Fruit fly (Drosophila melanogaster) whole organism, embryonic: ENCODE measurements around the gene CG13898.

ENCODE experiments used
- Atf3 ChIP-seq: fragments of 200-800 bp; sonication (Bioruptor generic); optimal IDR thresholded peaks from 3 replicates; lab custom pipeline; 2016; ENCODE audit warnings: missing biosample characterization, missing genetic modification characterization
- CG10147 ChIP-seq: fragments of 200-800 bp; sonication (Bioruptor generic); optimal IDR thresholded peaks from 2 replicates; lab custom pipeline; 2019; ENCODE audit warnings: missing biosample characterization, mild to moderate bottlenecking, missing genetic modification characterization, moderate library complexity
- CG10979 ChIP-seq: fragments of 200-800 bp; sonication (Bioruptor generic); optimal IDR thresholded peaks from 2 replicates; lab custom pipeline; 2018; ENCODE audit warnings: missing biosample characterization, mild to moderate bottlenecking, missing genetic modification characterization, moderate library complexity
- CG11696 ChIP-seq: fragments of 200-800 bp; sonication (Bioruptor generic); IDR thresholded peaks from 2 replicates; pipeline ENCODE4 v1.3.6; 2022; ENCODE audit warnings: missing biosample characterization, missing genetic modification characterization
- CG12744 ChIP-seq: fragments of 200-800 bp; sonication (Bioruptor generic); optimal IDR thresholded peaks from 2 replicates; lab custom pipeline; 2016; ENCODE audit warnings: missing biosample characterization, missing genetic modification characterization
- CG12942 ChIP-seq: fragments of 200-800 bp; sonication (Bioruptor generic); optimal IDR thresholded peaks from 3 replicates; lab custom pipeline; 2016; ENCODE audit warnings: missing biosample characterization, missing genetic modification characterization
- CG14441 ChIP-seq: fragments of 200-800 bp; sonication (Bioruptor generic); IDR thresholded peaks from 2 replicates; pipeline ENCODE4 v1.3.6; 2022; ENCODE audit warnings: missing biosample characterization, missing genetic modification characterization
- CG30020 ChIP-seq: fragments of 200-800 bp; optimal IDR thresholded peaks from 2 replicates; lab custom pipeline; 2019; ENCODE audit warnings: missing biosample characterization, mild to moderate bottlenecking, missing genetic modification characterization, moderate library complexity
- CG32772 ChIP-seq: fragments of 200-800 bp; sonication (Bioruptor generic); IDR thresholded peaks from 2 replicates; pipeline ENCODE4 v1.3.6; 2022; ENCODE audit warnings: missing biosample characterization, missing genetic modification characterization
- CG33213 ChIP-seq: fragments of 200-800 bp; sonication (Bioruptor generic); optimal IDR thresholded peaks from 3 replicates; lab custom pipeline; 2016; ENCODE audit warnings: missing biosample characterization, missing genetic modification characterization
- CG4328 ChIP-seq: fragments of 200-800 bp; sonication (Bioruptor generic); optimal IDR thresholded peaks from 3 replicates; lab custom pipeline; 2017; ENCODE audit warnings: missing biosample characterization, missing genetic modification reagents, missing genetic modification characterization
- CG4424 ChIP-seq: fragments of 200-800 bp; sonication (Bioruptor generic); optimal IDR thresholded peaks from 3 replicates; lab custom pipeline; 2016; ENCODE audit warnings: missing biosample characterization, missing genetic modification characterization
- CG4617 ChIP-seq: fragments of 200-800 bp; sonication (Bioruptor generic); optimal IDR thresholded peaks from 3 replicates; lab custom pipeline; 2016; ENCODE audit warnings: missing biosample characterization, missing genetic modification characterization, borderline replicate concordance
- CG7271 ChIP-seq: fragments of 200-800 bp; sonication (Bioruptor generic); optimal IDR thresholded peaks from 2 replicates; lab custom pipeline; 2018; ENCODE audit warnings: missing biosample characterization, mild to moderate bottlenecking, missing genetic modification characterization, moderate library complexity
- CG7745 ChIP-seq: fragments of 200-800 bp; sonication (Bioruptor generic); optimal IDR thresholded peaks from 2 replicates; lab custom pipeline; 2018; ENCODE audit warnings: missing biosample characterization, mild to moderate bottlenecking, missing genetic modification characterization, moderate library complexity
- CG9797 ChIP-seq: fragments of 200-800 bp; sonication (Bioruptor generic); optimal IDR thresholded peaks from 3 replicates; lab custom pipeline; 2018; ENCODE audit warnings: missing biosample characterization, mild to moderate bottlenecking, missing genetic modification characterization
- CrebB ChIP-seq: fragments of 200-800 bp; sonication (Bioruptor generic); optimal IDR thresholded peaks from 3 replicates; lab custom pipeline; 2018; ENCODE audit warnings: missing biosample characterization, mild to moderate bottlenecking, missing genetic modification characterization
- D19B ChIP-seq: fragments of 200-800 bp; sonication (Bioruptor generic); optimal IDR thresholded peaks from 2 replicates; lab custom pipeline; 2017; ENCODE audit warnings: missing biosample characterization, mild to moderate bottlenecking, missing genetic modification characterization
- Dad ChIP-seq: fragments of 200-800 bp; sonication (Bioruptor generic); optimal IDR thresholded peaks from 3 replicates; lab custom pipeline; 2016; ENCODE audit warnings: missing biosample characterization, missing genetic modification characterization
- Elba2 ChIP-seq: fragments of 200-800 bp; sonication (Bioruptor generic); optimal IDR thresholded peaks from 3 replicates; lab custom pipeline; 2016; ENCODE audit warnings: missing biosample characterization, missing genetic modification characterization
- H15 ChIP-seq: fragments of 200-800 bp; sonication (Bioruptor generic); IDR thresholded peaks from 3 replicates; pipeline ENCODE4 v1.3.6; 2022; ENCODE audit warnings: missing biosample characterization, missing genetic modification characterization
- Hmx ChIP-seq: fragments of 200-800 bp; sonication (Bioruptor generic); optimal IDR thresholded peaks from 2 replicates; lab custom pipeline; 2016; ENCODE audit warnings: missing biosample characterization, missing genetic modification characterization
- Hr39 ChIP-seq: fragments of >200 bp; optimal IDR thresholded peaks from 2 replicates; lab custom pipeline; 2017
- Med ChIP-seq: fragments of 200-800 bp; sonication (Bioruptor generic); peaks from one replicate; lab custom pipeline; 2016; ENCODE audit warnings: missing biosample characterization, missing genetic modification characterization, mild to moderate bottlenecking, inconsistent platforms, moderate library complexity
- Meics ChIP-seq: fragments of 200-800 bp; sonication (Bioruptor generic); optimal IDR thresholded peaks from 2 replicates; lab custom pipeline; 2017; ENCODE audit warnings: missing biosample characterization, mild to moderate bottlenecking, missing genetic modification characterization
- Mrtf ChIP-seq: fragments of 200-800 bp; sonication (Bioruptor generic); IDR thresholded peaks from 3 replicates; pipeline ENCODE4 v1.3.6; 2022; ENCODE audit warnings: missing biosample characterization, missing genetic modification characterization
- Sry-δ ChIP-seq: fragments of 200-800 bp; sonication (Bioruptor generic); optimal IDR thresholded peaks from 2 replicates; lab custom pipeline; 2016; ENCODE audit warnings: missing biosample characterization, missing genetic modification characterization
- bowl ChIP-seq: fragments of 200-800 bp; sonication (Bioruptor generic); IDR thresholded peaks from 2 replicates; pipeline ENCODE4 v1.3.6; 2022; ENCODE audit warnings: missing biosample characterization, missing genetic modification characterization
- danr ChIP-seq: fragments of 200-800 bp; sonication (Bioruptor generic); IDR thresholded peaks from 2 replicates; pipeline ENCODE4 v1.3.6; 2022; ENCODE audit warnings: missing biosample characterization, missing genetic modification characterization
- dimm ChIP-seq: fragments of 200-800 bp; sonication (Bioruptor generic); IDR thresholded peaks from 2 replicates; pipeline ENCODE4 v1.3.6; 2022; ENCODE audit warnings: missing biosample characterization, missing genetic modification characterization
- dmrt11E ChIP-seq: fragments of 200-800 bp; sonication (Bioruptor generic); optimal IDR thresholded peaks from 3 replicates; lab custom pipeline; 2018; ENCODE audit warnings: missing biosample characterization, mild to moderate bottlenecking, missing genetic modification characterization, moderate library complexity
- ewg ChIP-seq: fragments of 200-800 bp; sonication (Bioruptor generic); optimal IDR thresholded peaks from 3 replicates; lab custom pipeline; 2017; ENCODE audit warnings: mild to moderate bottlenecking, missing biosample characterization, missing genetic modification reagents, missing genetic modification characterization
- fd102C ChIP-seq: fragments of 200-800 bp; sonication (Bioruptor generic); optimal IDR thresholded peaks from 2 replicates; lab custom pipeline; 2018; ENCODE audit warnings: missing biosample characterization, mild to moderate bottlenecking, missing genetic modification characterization, moderate library complexity
- gfzf ChIP-seq: fragments of 200-800 bp; sonication (Bioruptor generic); optimal IDR thresholded peaks from 2 replicates; lab custom pipeline; 2016; ENCODE audit warnings: missing biosample characterization, mild to moderate bottlenecking, missing genetic modification characterization, moderate library complexity
- gt ChIP-seq: fragments of 200-800 bp; sonication (Bioruptor generic); IDR thresholded peaks from 2 replicates; pipeline ENCODE4 v1.3.6; 2022; ENCODE audit warnings: missing biosample characterization, missing genetic modification characterization
- inv ChIP-seq: fragments of 200-800 bp; sonication (Bioruptor generic); IDR thresholded peaks from 2 replicates; pipeline ENCODE4 v1.3.6; 2022; ENCODE audit warnings: missing biosample characterization, missing genetic modification characterization; ENCODE audit not compliant: partially characterized antibody
- lilli ChIP-seq: fragments of 200-800 bp; sonication (Bioruptor generic); optimal IDR thresholded peaks from 3 replicates; lab custom pipeline; 2016; ENCODE audit warnings: missing biosample characterization, missing genetic modification characterization
- maf-S ChIP-seq: fragments of 200-800 bp; sonication (Bioruptor generic); optimal IDR thresholded peaks from 2 replicates; lab custom pipeline; 2016; ENCODE audit warnings: missing biosample characterization, missing genetic modification characterization
- pzg ChIP-seq: fragments of 200-800 bp; sonication (Bioruptor generic); optimal IDR thresholded peaks from 3 replicates; lab custom pipeline; 2018; ENCODE audit warnings: missing biosample characterization, mild to moderate bottlenecking, missing genetic modification characterization, moderate library complexity
- row ChIP-seq: fragments of 200-800 bp; sonication (Bioruptor generic); IDR thresholded peaks from 3 replicates; pipeline ENCODE4 v1.3.6; 2022; ENCODE audit warnings: missing biosample characterization, missing genetic modification characterization
- slou ChIP-seq: fragments of 200-800 bp; sonication (Bioruptor generic); optimal IDR thresholded peaks from 3 replicates; lab custom pipeline; 2016; ENCODE audit warnings: missing biosample characterization, missing genetic modification characterization
- stwl ChIP-seq: fragments of 200-800 bp; sonication (Bioruptor generic); optimal IDR thresholded peaks from 3 replicates; lab custom pipeline; 2018; ENCODE audit warnings: missing biosample characterization, mild to moderate bottlenecking, missing genetic modification characterization, moderate library complexity
- tgo ChIP-seq: fragments of 200-800 bp; sonication (Bioruptor generic); IDR thresholded peaks from 3 replicates; pipeline ENCODE4 v1.3.6; 2022; ENCODE audit warnings: missing biosample characterization, missing genetic modification characterization
- toy ChIP-seq: fragments of 200-800 bp; sonication (Bioruptor generic); IDR thresholded peaks from 2 replicates; pipeline ENCODE4 v1.3.6; 2022; ENCODE audit warnings: missing biosample characterization, missing genetic modification characterization
- tup ChIP-seq: fragments of 200-800 bp; sonication (Bioruptor generic); optimal IDR thresholded peaks from 2 replicates; lab custom pipeline; 2016; ENCODE audit warnings: missing biosample characterization, mild to moderate bottlenecking, missing genetic modification characterization, moderate library complexity
- tx ChIP-seq: fragments of 200-800 bp; sonication (Bioruptor generic); optimal IDR thresholded peaks from 2 replicates; lab custom pipeline; 2016; ENCODE audit warnings: missing biosample characterization, missing genetic modification characterization
- unc-4 ChIP-seq: fragments of 200-800 bp; sonication (Bioruptor generic); IDR thresholded peaks from 2 replicates; pipeline ENCODE4 v1.3.6; 2022; ENCODE audit warnings: missing biosample characterization, missing genetic modification characterization; ENCODE audit not compliant: partially characterized antibody
- wek ChIP-seq: fragments of 200-800 bp; sonication (Bioruptor generic); optimal IDR thresholded peaks from 3 replicates; lab custom pipeline; 2018; ENCODE audit warnings: missing biosample characterization, mild to moderate bottlenecking, missing genetic modification characterization, moderate library complexity
- wor ChIP-seq: fragments of 200-800 bp; sonication (Bioruptor generic); IDR thresholded peaks from 2 replicates; pipeline ENCODE4 v1.3.6; 2022; ENCODE audit warnings: missing biosample characterization, missing genetic modification characterization
- zfh1 ChIP-seq: fragments of 200-800 bp; sonication (Bioruptor generic); IDR thresholded peaks from 3 replicates; pipeline ENCODE4 v1.3.6; 2022; ENCODE audit warnings: missing biosample characterization, missing genetic modification characterization

Gene CG13898

dm6 chr3L:837552-838187, 33.8 kb upstream of the CG13898 start, which contains the start of the genes CG13901 and CG13887 (continued):
- peak; percentile 74 for TF ChIP-seq D19B (GFP tag; lab: Kevin White, UChicago)
- no peak for TF ChIP-seq inv (GFP tag; lab: Robert Waterston, UW)
- peak; percentile 91 for TF ChIP-seq CG4424 (GFP tag; lab: Kevin White, UChicago)
- TF ChIP-seq unc-4 (GFP tag; lab: Robert Waterston, UW): no peak
- TF ChIP-seq Hr39 (lab: Kevin White, UChicago): no peak
- peak; percentile 97 for TF ChIP-seq row (GFP tag; lab: Robert Waterston, UW)
- peak; percentile 73 for TF ChIP-seq Sry-δ (GFP tag; lab: Kevin White, UChicago)
- peak; percentile 82 for TF ChIP-seq CG30020
- TF ChIP-seq CG32772: peak; percentile 83
- peak; percentile 49 for TF ChIP-seq Elba2 (GFP tag; lab: Kevin White, UChicago)
- peak; percentile 89 for TF ChIP-seq CG33213 (GFP tag; lab: Kevin White, UChicago)
- TF ChIP-seq gfzf (GFP tag; lab: Kevin White, UChicago): peak; percentile 40
- peak; percentile 89 for TF ChIP-seq Atf3
- peak; percentile 95 for TF ChIP-seq tx
- TF ChIP-seq pzg (GFP tag; lab: Kevin White, UChicago): peak; percentile 84
- TF ChIP-seq stwl (tag; lab: Kevin White, UChicago): peak; percentile 93
- TF ChIP-seq zfh1: peak; percentile 88
- TF ChIP-seq CrebB (tag; lab: Kevin White, UChicago): peak; percentile 80
- peak; percentile 80 for TF ChIP-seq wor (GFP tag; lab: Robert Waterston, UW)
- TF ChIP-seq CG4617: peak; percentile 97
- TF ChIP-seq dmrt11E: peak; percentile 86
- no peak for TF ChIP-seq CG7745 (tag; lab: Kevin White, UChicago)
- peak; percentile 91 for TF ChIP-seq Dad
- peak; percentile 78 for TF ChIP-seq CG7271 (tag; lab: Kevin White, UChicago)
- TF ChIP-seq gt (GFP tag; lab: Robert Waterston, UW): 0 out of 2 replicates have a peak, but pooled peaks have one; percentile 40
- peak; percentile 45; the same call in 1 of the 2 replicates for TF ChIP-seq bowl (GFP tag; lab: Robert Waterston, UW)
- peak; percentile 97 for TF ChIP-seq Med (GFP tag; lab: Kevin White, UChicago)
- peak; percentile 89 for TF ChIP-seq tgo (GFP tag; lab: Robert Waterston, UW)
- TF ChIP-seq lilli: peak; percentile 97
- peak; percentile 52 for TF ChIP-seq CG9797 (GFP tag; lab: Kevin White, UChicago)
- peak; percentile 90 for TF ChIP-seq CG12942 (GFP tag; lab: Kevin White, UChicago)
- peak; percentile 87 for TF ChIP-seq CG10979 (tag; lab: Kevin White, UChicago)
- TF ChIP-seq Mrtf (GFP tag; lab: Robert Waterston, UW): peak; percentile 84
- TF ChIP-seq danr: peak; percentile 82
- peak; percentile 84 for TF ChIP-seq ewg
- peak; percentile 85 for TF ChIP-seq CG12744 (GFP tag; lab: Kevin White, UChicago)
- TF ChIP-seq CG10147: peak; percentile 90
- peak; percentile 80 for TF ChIP-seq Hmx (GFP tag; lab: Kevin White, UChicago)
- peak; percentile 82 for TF ChIP-seq tup (GFP tag; lab: Kevin White, UChicago)
- 0 out of 2 replicates have a peak, but pooled peaks have one; percentile 52 for TF ChIP-seq toy (GFP tag; lab: Robert Waterston, UW)
- peak; percentile 76 for TF ChIP-seq CG11696 (GFP tag; lab: Robert Waterston, UW)
- peak; percentile 81 for TF ChIP-seq H15
- TF ChIP-seq slou (GFP tag; lab: Kevin White, UChicago): peak; percentile 86
- peak; percentile 87 for TF ChIP-seq CG4328
- TF ChIP-seq fd102C (GFP tag; lab: Kevin White, UChicago): peak; percentile 35
- TF ChIP-seq dimm (GFP tag; lab: Robert Waterston, UW): peak; percentile 61; the same call in 1 of the 2 replicates
- TF ChIP-seq Meics: peak; percentile 90
- TF ChIP-seq maf-S (GFP tag; lab: Kevin White, UChicago): peak; percentile 92
- TF ChIP-seq wek: peak; percentile 48
- TF ChIP-seq CG14441 (GFP tag; lab: Robert Waterston, UW): peak; percentile 92
